Worm (Caenorhabditis elegans): ENCODE data around the gene R11D1.3.

DNA sequence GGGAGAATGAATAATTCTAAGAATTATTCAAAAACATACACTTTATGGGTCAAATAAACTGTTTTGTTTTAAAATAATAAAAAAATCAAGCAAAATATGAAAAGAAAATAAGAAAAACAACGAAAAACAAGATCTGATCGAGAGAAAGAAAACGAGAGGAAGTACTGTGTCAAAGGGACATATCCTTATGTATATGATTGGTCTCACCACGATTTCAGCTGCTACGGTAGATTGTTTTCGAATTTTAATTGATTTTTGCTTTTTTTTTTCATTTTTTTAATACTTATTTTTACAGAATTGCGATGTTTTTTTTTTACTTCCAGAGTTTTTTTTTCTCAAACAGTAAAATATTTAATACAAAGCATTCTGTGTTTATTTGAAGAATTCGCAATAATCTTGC, 15.1 kb downstream of the R11D1.3 start:
- no peak for TF ChIP-seq nhr-11 (tag; optimal IDR thresholded peaks at IDR 0.05)
- no peak for TF ChIP-seq unc-86 (tag; optimal IDR thresholded peaks at IDR 0.05)
- TF ChIP-seq unc-62 (GFP tag; optimal IDR thresholded peaks at IDR 0.05) = no peak
- TF ChIP-seq dpl-1 (GFP tag; optimal IDR thresholded peaks at IDR 0.05) = no peak
- TF ChIP-seq C34B4.2 (tag; optimal IDR thresholded peaks at IDR 0.05) = no peak
